Worm (Caenorhabditis elegans) whole organism, young adult: ENCODE results near the gene K01G5.8.
A peak's percentile ranks its signal among the peaks of the same experiment; 100 is the strongest.

Experiments
- B0019.2 ChIP-seq: fragments of 200-800 bp; sonication (Bioruptor generic); conservative IDR thresholded peaks from 2 replicates; pipeline ENCODE4 v1.3.6; 2022; ENCODE audit warnings: missing genetic modification reagents, missing genetic modification characterization, missing compliant biosample characterization
- B0035.1 ChIP-seq: sonication (generic microtip); optimal IDR thresholded peaks from 2 replicates; lab custom pipeline; 2016; ENCODE audit warnings: missing genetic modification characterization, mild to moderate bottlenecking, missing compliant biosample characterization, missing genotype, missing genetic modification reagents
- B0261.1 ChIP-seq: sonication (generic microtip); optimal IDR thresholded peaks from 2 replicates; lab custom pipeline; 2016; ENCODE audit warnings: mild to moderate bottlenecking, missing genetic modification characterization, moderate library complexity, missing compliant biosample characterization
- C17E4.6 ChIP-seq: fragments of 200-800 bp; sonication (Bioruptor generic); IDR thresholded peaks from 2 replicates; pipeline ENCODE4 v1.3.6; 2022; ENCODE audit warnings: missing genetic modification reagents, missing genetic modification characterization, missing compliant biosample characterization
- F23B12.7 ChIP-seq: sonication (generic microtip); optimal IDR thresholded peaks from 2 replicates; lab custom pipeline; 2017; ENCODE audit warnings: missing genetic modification characterization, mild to moderate bottlenecking, missing compliant biosample characterization, antibody characterized with exemption, moderate library complexity; ENCODE audit not compliant: insufficient read depth
- F33H1.4 ChIP-seq: fragments of 200-800 bp; sonication (Bioruptor generic); IDR thresholded peaks from 2 replicates; pipeline ENCODE4 v1.3.6; 2022; ENCODE audit warnings: missing genetic modification reagents, missing genetic modification characterization, missing compliant biosample characterization
- F49E8.2 ChIP-seq: sonication (generic microtip); optimal IDR thresholded peaks from 3 replicates; lab custom pipeline; 2017; ENCODE audit warnings: missing genetic modification characterization, mild to moderate bottlenecking, missing compliant biosample characterization, antibody characterized with exemption, moderate library complexity; ENCODE audit not compliant: insufficient read depth
- F52B5.7 ChIP-seq: sonication (generic microtip); optimal IDR thresholded peaks from 2 replicates; lab custom pipeline; 2016; ENCODE audit warnings: mild to moderate bottlenecking, missing genetic modification characterization, missing compliant biosample characterization
- K11D2.4 ChIP-seq: fragments of 200-800 bp; sonication (Bioruptor generic); IDR thresholded peaks from 2 replicates; pipeline ENCODE4 v1.3.6; 2022; ENCODE audit warnings: missing genetic modification reagents, missing genetic modification characterization, missing compliant biosample characterization
- K12H6.12 ChIP-seq: fragments of 200-800 bp; sonication (Bioruptor generic); optimal IDR thresholded peaks from 2 replicates; lab custom pipeline; 2018; ENCODE audit warnings: mild to moderate bottlenecking, missing genetic modification characterization, missing compliant biosample characterization
- Y56A3A.18 ChIP-seq: fragments of 200-800 bp; sonication (Bioruptor generic); IDR thresholded peaks from 2 replicates; pipeline ENCODE4 v1.3.6; 2022; ENCODE audit warnings: missing genetic modification reagents, missing genetic modification characterization, missing compliant biosample characterization
- Y67H2A.10 ChIP-seq: fragments of 200-800 bp; sonication (Bioruptor generic); conservative IDR thresholded peaks from 2 replicates; pipeline ENCODE4 v1.3.6; 2022; ENCODE audit warnings: missing genetic modification reagents, missing genetic modification characterization, missing compliant biosample characterization
- Y95B8A.8 ChIP-seq: fragments of 200-800 bp; sonication (Bioruptor generic); IDR thresholded peaks from 2 replicates; pipeline ENCODE4 v1.3.6; 2022; ENCODE audit warnings: missing genetic modification reagents, missing genetic modification characterization, missing compliant biosample characterization
- akir-1 ChIP-seq: fragments of 200-800 bp; sonication (Bioruptor generic); optimal IDR thresholded peaks from 2 replicates; lab custom pipeline; 2018; ENCODE audit warnings: mild to moderate bottlenecking, missing genetic modification characterization, moderate library complexity, missing compliant biosample characterization
- ama-1 ChIP-seq, 3 experiments: fragments of 150-350 bp in 1 of 3; sonication (generic microtip) in 2 of 3; optimal IDR thresholded peaks; 2 replicates each; lab custom pipeline; 2014 to 2018; ENCODE audit warnings: missing biosample characterization in 2 of 3, missing genetic modification characterization in 2 of 3, missing genetic modification reagents in 2 of 3
- aptf-3 ChIP-seq: fragments of 200-800 bp; sonication (Bioruptor generic); IDR thresholded peaks from 2 replicates; pipeline ENCODE4 v1.3.6; 2022; ENCODE audit warnings: missing genetic modification characterization, missing compliant biosample characterization
- atf-7 ChIP-seq: sonication (generic microtip); optimal IDR thresholded peaks from 2 replicates; lab custom pipeline; 2017; ENCODE audit warnings: mild to moderate bottlenecking, missing genetic modification characterization, missing compliant biosample characterization
- attf-3 ChIP-seq: fragments of 200-800 bp; sonication (Bioruptor generic); conservative IDR thresholded peaks from 2 replicates; pipeline ENCODE4 v1.3.6; 2022; ENCODE audit warnings: missing genetic modification reagents, missing genetic modification characterization, missing compliant biosample characterization
- attf-6 ChIP-seq: fragments of 200-800 bp; sonication (Bioruptor generic); IDR thresholded peaks from 2 replicates; pipeline ENCODE4 v1.3.6; 2022; ENCODE audit warnings: missing genetic modification reagents, missing genetic modification characterization, missing compliant biosample characterization
- bed-1 ChIP-seq: fragments of 200-800 bp; sonication (Bioruptor generic); IDR thresholded peaks from 2 replicates; pipeline ENCODE4 v1.3.6; 2022; ENCODE audit warnings: missing genetic modification reagents, missing genetic modification characterization, missing compliant biosample characterization
- cebp-1 ChIP-seq, 2 experiments: fragments of 200-800 bp in 1 of 2; sonication (Bioruptor generic) in 1 of 2; sonication (generic microtip) in 1 of 2; IDR thresholded peaks in 1 of 2; optimal IDR thresholded peaks in 1 of 2; 2 replicates each; pipeline versions ENCODE4 v1.3.6 to Lab custom; 2017 to 2022; ENCODE audit warnings: missing compliant biosample characterization in 2 of 2, missing genetic modification characterization in 2 of 2, mild to moderate bottlenecking in 1 of 2, missing genetic modification reagents in 1 of 2, moderate library complexity in 1 of 2
- cebp-2 ChIP-seq: fragments of 200-800 bp; sonication (Bioruptor generic); IDR thresholded peaks from 2 replicates; pipeline ENCODE4 v1.3.6; 2022; ENCODE audit warnings: missing genetic modification characterization, missing compliant biosample characterization
- ceh-40 ChIP-seq: fragments of 200-800 bp; sonication (Bioruptor generic); IDR thresholded peaks from 2 replicates; pipeline ENCODE4 v1.3.6; 2022; ENCODE audit warnings: missing genetic modification characterization, missing compliant biosample characterization
- ceh-58 ChIP-seq: fragments of 200-800 bp; sonication (Bioruptor generic); IDR thresholded peaks from 2 replicates; pipeline ENCODE4 v1.3.6; 2022; ENCODE audit warnings: missing genetic modification characterization, missing compliant biosample characterization
- dpff-1 ChIP-seq: sonication (generic microtip); optimal IDR thresholded peaks from 2 replicates; lab custom pipeline; 2017; ENCODE audit warnings: mild to moderate bottlenecking, missing genetic modification characterization, missing compliant biosample characterization
- efl-1 ChIP-seq: fragments of 150-350 bp; optimal IDR thresholded peaks from 2 replicates; lab custom pipeline; 2014; ENCODE audit warnings: missing biosample characterization, missing genetic modification reagents, missing genetic modification characterization
- ekl-4 ChIP-seq: fragments of 200-800 bp; sonication (Bioruptor generic); IDR thresholded peaks from 2 replicates; pipeline ENCODE4 v1.3.6; 2022; ENCODE audit warnings: missing genetic modification reagents, missing genetic modification characterization, missing compliant biosample characterization
- lin-26 ChIP-seq: fragments of 200-800 bp; sonication (Bioruptor generic); IDR thresholded peaks from 2 replicates; pipeline ENCODE4 v1.3.6; 2022; ENCODE audit warnings: missing genetic modification reagents, missing genetic modification characterization, missing compliant biosample characterization
- madf-8 ChIP-seq: fragments of 200-800 bp; sonication (Bioruptor generic); conservative IDR thresholded peaks from 2 replicates; pipeline ENCODE4 v1.3.6; 2022; ENCODE audit warnings: missing genetic modification reagents, missing genetic modification characterization, missing compliant biosample characterization
- nhr-27 ChIP-seq: fragments of 200-800 bp; sonication (Bioruptor generic); optimal IDR thresholded peaks from 2 replicates; lab custom pipeline; 2018; ENCODE audit warnings: mild to moderate bottlenecking, missing genetic modification characterization, moderate library complexity, missing compliant biosample characterization
- nhr-80 ChIP-seq: sonication (generic microtip); optimal IDR thresholded peaks from 2 replicates; lab custom pipeline; 2016; ENCODE audit warnings: missing genetic modification characterization, missing compliant biosample characterization
- rcor-1 ChIP-seq: fragments of 200-800 bp; sonication (Bioruptor generic); IDR thresholded peaks from 2 replicates; pipeline ENCODE4 v1.3.6; 2022; ENCODE audit warnings: missing genetic modification reagents, missing genetic modification characterization, missing compliant biosample characterization
- rpc-1 ChIP-seq, 2 experiments: fragments of 150-350 bp in 1 of 2; sonication (generic microtip) in 1 of 2; optimal IDR thresholded peaks; 2 replicates each; lab custom pipeline; 2014 to 2018; ENCODE audit warnings: missing biosample characterization in 1 of 2, missing genetic modification characterization in 1 of 2, missing genetic modification reagents in 1 of 2, missing genotype in 1 of 2
- zfh-2 ChIP-seq: fragments of 200-800 bp; sonication (Bioruptor generic); conservative IDR thresholded peaks from 2 replicates; pipeline ENCODE4 v1.3.6; 2022; ENCODE audit warnings: missing genetic modification reagents, missing genetic modification characterization, missing compliant biosample characterization
- ztf-18 ChIP-seq: sonication (generic microtip); optimal IDR thresholded peaks from 2 replicates; lab custom pipeline; 2016; ENCODE audit warnings: missing genotype, mild to moderate bottlenecking, missing genetic modification characterization, missing compliant biosample characterization
- ztf-25 ChIP-seq: fragments of 200-800 bp; sonication (Bioruptor generic); IDR thresholded peaks from 2 replicates; pipeline ENCODE4 v1.3.6; 2022; ENCODE audit warnings: missing genetic modification reagents, missing genetic modification characterization, missing compliant biosample characterization
- ztf-26 ChIP-seq: sonication (generic microtip); optimal IDR thresholded peaks from 2 replicates; lab custom pipeline; 2017; ENCODE audit warnings: missing genetic modification characterization, missing compliant biosample characterization
- ztf-28 ChIP-seq: fragments of 200-800 bp; sonication (Bioruptor generic); IDR thresholded peaks from 2 replicates; pipeline ENCODE4 v1.3.6; 2022; ENCODE audit warnings: missing genetic modification reagents, missing genetic modification characterization, missing compliant biosample characterization

Gene K01G5.8

DNA sequence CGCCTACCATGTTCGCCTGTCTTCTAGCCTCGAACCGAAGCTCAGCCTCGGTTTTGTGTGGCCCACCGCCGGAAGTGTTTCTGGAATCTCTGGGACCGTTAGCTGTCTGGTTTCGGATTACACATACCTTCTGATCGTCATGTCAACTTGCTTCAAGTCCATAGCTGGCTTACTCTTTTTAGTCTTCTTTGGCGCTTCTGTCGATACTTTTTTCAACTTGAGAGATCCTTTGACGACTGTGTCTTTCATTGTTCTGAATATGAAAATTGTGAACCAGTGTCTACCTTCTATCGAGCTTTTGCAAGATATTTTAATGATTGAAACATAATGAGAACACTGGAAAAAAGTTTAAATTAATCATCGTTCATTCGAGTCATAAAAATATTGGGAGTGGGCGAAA lies at the start of gene K01G5.8 (continued):
- TF ChIP-seq B0035.1 (tag; lab: Kevin White, UChicago) (no peak), ztf-25 (GFP tag; lab: Robert Waterston, UW) (no peak), lin-26 (peak; percentile 41; the same call in 1 of the 2 replicates), cebp-2 (GFP tag; lab: Robert Waterston, UW) (no peak), K12H6.12 (tag; lab: Kevin White, UChicago) (no peak), ceh-58 (GFP tag; lab: Robert Waterston, UW) (0 out of 2 replicates have a peak, but pooled peaks have one; percentile 42), attf-3 (no peak), F23B12.7 (tag; lab: Kevin White, UChicago) (no peak), rcor-1 (GFP tag; lab: Robert Waterston, UW) (0 out of 2 replicates have a peak, but pooled peaks have one; percentile 29), dpff-1 (tag; lab: Kevin White, UChicago) (no peak), ztf-26 (tag; lab: Kevin White, UChicago) (no peak), cebp-1 (GFP tag; IDR thresholded peaks at IDR 0.05; lab: Robert Waterston, UW) (no peak; the same call in 1 of the 2 replicates), cebp-1 (tag; optimal IDR thresholded peaks at IDR 0.05; lab: Kevin White, UChicago) (peak; percentile 9), aptf-3 (no peak), Y56A3A.18 (no peak), B0019.2 (GFP tag; lab: Robert Waterston, UW) (no peak), ekl-4 (GFP tag; lab: Robert Waterston, UW) (0 out of 2 replicates have a peak, but pooled peaks have one; percentile 38), efl-1 (GFP tag; lab: Kevin White, UChicago) (peak; percentile 20), F33H1.4 (GFP tag; lab: Robert Waterston, UW) (peak; percentile 28; the same call in 1 of the 2 replicates), nhr-27 (peak; percentile 14), nhr-80 (tag; lab: Kevin White, UChicago) (no peak), ztf-18 (tag; lab: Kevin White, UChicago) (no peak), F52B5.7 (tag; lab: Kevin White, UChicago) (no peak), B0261.1 (tag; lab: Kevin White, UChicago) (no peak), atf-7 (tag; lab: Kevin White, UChicago) (no peak), ztf-28 (GFP tag; lab: Robert Waterston, UW) (no peak), K11D2.4 (GFP tag; lab: Robert Waterston, UW) (no peak), madf-8 (GFP tag; lab: Robert Waterston, UW) (no peak), F49E8.2 (tag; lab: Kevin White, UChicago) (peak; percentile 48), rpc-1 (optimal IDR thresholded peaks at IDR 0.05; lab: Kevin White, UChicago) (no peak), rpc-1 (tag; optimal IDR thresholded peaks at IDR 0.05; lab: Kevin White, UChicago) (no peak), ceh-40 (GFP tag; lab: Robert Waterston, UW) (no peak), akir-1 (GFP tag; lab: Kevin White, UChicago) (no peak), Y95B8A.8 (GFP tag; lab: Robert Waterston, UW) (no peak), ama-1 (optimal IDR thresholded peaks at IDR 0.05; lab: Kevin White, UChicago) (peak; percentile 60), ama-1 (GFP tag; optimal IDR thresholded peaks at IDR 0.05; lab: Kevin White, UChicago) (peak in 1 of 2 experiments; percentile 10), zfh-2 (GFP tag; lab: Robert Waterston, UW) (no peak), Y67H2A.10 (GFP tag; lab: Robert Waterston, UW) (0 out of 2 replicates have a peak, but pooled peaks have one; percentile 30)

DNA sequence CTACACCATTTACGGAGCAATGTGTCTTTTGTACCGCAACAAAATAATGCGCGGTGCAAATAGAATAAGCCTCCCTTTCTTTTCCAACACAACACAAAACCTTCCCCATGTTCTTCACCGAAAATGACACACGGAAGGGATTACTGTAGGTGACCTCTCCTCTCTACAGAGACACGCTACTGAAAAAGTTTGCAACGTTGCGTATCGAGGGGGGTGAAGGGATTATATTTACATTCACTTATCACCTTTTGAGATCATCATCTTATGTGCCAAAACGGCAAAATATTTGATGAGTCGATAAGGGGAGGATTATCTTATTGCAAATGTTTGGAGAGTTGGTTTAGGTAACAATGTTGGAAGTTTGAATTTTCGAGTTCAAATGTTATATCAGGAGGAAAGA lies 42.5 kb upstream of the K01G5.8 start:
- TF ChIP-seq nhr-80 (tag; lab: Kevin White, UChicago) (peak; percentile 0), akir-1 (GFP tag; lab: Kevin White, UChicago) (no peak), attf-6 (GFP tag; lab: Robert Waterston, UW) (no peak), C17E4.6 (no peak), bed-1 (GFP tag; lab: Robert Waterston, UW) (no peak)
- TF ChIP-seq, all 124 proteins: peak for 1
